Worm (Caenorhabditis elegans): ENCODE results near the gene srg-48.
A peak's percentile ranks its signal among the peaks of the same experiment; 100 is the strongest.

srg-48 gene

DNA sequence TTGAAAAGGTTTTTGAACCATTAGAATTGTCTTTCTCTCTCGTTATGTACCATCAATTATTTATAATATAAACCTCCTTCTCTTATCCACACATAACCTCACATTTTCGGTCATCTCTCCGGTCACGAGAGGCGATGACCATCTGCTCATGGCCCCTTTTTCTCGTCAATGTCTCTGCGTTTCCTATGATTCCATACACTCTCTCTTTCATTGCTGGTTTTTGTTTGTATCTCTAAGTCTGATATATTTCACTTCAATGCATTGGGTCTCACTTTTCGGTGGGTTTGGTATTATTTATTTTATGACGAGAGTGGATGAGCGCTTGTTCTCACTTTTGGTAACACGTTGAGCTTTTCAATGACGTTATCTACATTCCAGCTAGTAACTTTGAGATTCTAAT is 49.2 kb upstream of the srg-48 start (continued):
- TF ChIP-seq tbx-9 (tag; optimal IDR thresholded peaks at IDR 0.05; ENCODE audit: borderline replicate concordance) = no peak

DNA sequence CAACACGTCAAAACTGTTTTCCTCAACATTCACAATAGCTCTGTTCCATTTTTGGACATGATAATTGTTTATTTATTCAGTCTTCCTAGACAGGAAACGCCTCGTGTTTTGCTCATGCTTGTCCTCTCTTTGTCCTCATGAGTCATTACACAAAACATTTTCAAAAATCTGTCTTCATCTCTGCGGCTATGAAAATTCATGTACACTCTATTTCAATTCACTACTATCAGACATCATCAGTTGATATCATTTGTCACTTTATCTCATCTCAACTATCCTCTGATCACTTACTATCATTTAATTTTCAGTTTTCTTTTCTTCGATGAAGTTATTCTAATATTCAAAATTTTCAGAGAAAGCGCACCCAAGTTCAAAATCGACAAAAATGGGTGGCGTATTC is 48.4 kb upstream of the srg-48 start, which contains the start of gene adah-1:
TSS of gene adah-1 (plus strand) at position 354 of the 400 bp plus-strand sequence.
- TF ChIP-seq hlh-12 (tag; optimal IDR thresholded peaks at IDR 0.05) = no peak
- TF ChIP-seq ztf-25 (GFP tag; IDR thresholded peaks at IDR 0.05) = no peak
- TF ChIP-seq D2030.7 (GFP tag; IDR thresholded peaks at IDR 0.05) = no peak
- no peak for TF ChIP-seq attf-5 (GFP tag; optimal IDR thresholded peaks at IDR 0.05)
- TF ChIP-seq cebp-2 (GFP tag; IDR thresholded peaks at IDR 0.05) = no peak
- TF ChIP-seq F23B12.7 (tag; optimal IDR thresholded peaks at IDR 0.05; ENCODE audit: insufficient read depth) = no peak
- no peak for TF ChIP-seq egrh-3 (GFP tag; IDR thresholded peaks at IDR 0.05)
- no peak for TF ChIP-seq rpc-1 (optimal IDR thresholded peaks at IDR 0.05)
- TF ChIP-seq rpc-1 (tag; optimal IDR thresholded peaks at IDR 0.05) = no peak
- TF ChIP-seq akir-1 (GFP tag; optimal IDR thresholded peaks at IDR 0.05) = no peak
- no peak for TF ChIP-seq F55B11.4 (tag; optimal IDR thresholded peaks at IDR 0.05; ENCODE audit: borderline replicate concordance, insufficient read depth)

DNA sequence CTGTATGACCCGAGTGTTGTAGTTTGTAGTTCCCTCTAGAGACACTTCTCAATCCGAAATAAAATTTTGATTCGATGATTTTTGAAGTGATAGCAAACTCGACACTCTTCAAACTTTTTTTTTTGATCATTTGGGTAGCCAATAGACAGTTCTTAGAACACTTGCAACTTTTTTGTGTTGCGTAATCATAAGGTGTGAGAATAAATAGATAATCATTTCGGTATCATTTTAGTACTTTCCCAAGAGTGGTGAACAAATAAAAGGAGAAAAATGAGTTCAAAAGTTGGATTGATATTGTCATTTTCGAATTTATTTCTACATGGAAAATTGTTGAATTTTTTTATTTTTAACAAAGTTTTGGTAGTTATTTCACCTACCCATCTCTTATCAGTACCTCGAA is 47.4 kb upstream of the srg-48 start:
- no peak for TF ChIP-seq ZK185.1 (tag; optimal IDR thresholded peaks at IDR 0.05; ENCODE audit: poor library complexity, severe bottlenecking)
- TF ChIP-seq nhr-80 (tag; optimal IDR thresholded peaks at IDR 0.05) = peak; percentile 20

DNA sequence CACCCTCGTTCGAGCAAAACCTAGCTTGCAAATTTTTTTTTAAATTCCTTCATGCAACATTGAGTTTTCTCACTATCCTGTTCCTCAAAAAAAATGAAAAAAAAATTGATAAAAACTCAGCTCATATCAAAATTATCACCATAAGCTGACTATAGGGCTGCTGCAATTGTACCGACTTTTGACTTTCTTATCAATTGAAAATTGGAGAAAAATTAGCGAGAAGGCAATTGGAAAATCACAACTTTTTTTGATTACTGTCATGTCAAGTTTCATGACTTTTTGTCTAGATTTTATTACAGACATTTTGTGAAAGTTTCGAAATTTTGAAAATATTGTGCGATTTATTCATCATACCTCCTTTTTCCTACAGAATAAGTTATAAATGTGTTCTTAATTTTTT is 46.4 kb upstream of the srg-48 start:
- TF ChIP-seq cebp-1 (GFP tag; IDR thresholded peaks at IDR 0.05) (no peak), cebp-1 (tag; optimal IDR thresholded peaks at IDR 0.05) (no peak), lin-35 (GFP tag; optimal IDR thresholded peaks at IDR 0.05) (no peak), nhr-80 (tag; optimal IDR thresholded peaks at IDR 0.05) (peak; percentile 79)

DNA sequence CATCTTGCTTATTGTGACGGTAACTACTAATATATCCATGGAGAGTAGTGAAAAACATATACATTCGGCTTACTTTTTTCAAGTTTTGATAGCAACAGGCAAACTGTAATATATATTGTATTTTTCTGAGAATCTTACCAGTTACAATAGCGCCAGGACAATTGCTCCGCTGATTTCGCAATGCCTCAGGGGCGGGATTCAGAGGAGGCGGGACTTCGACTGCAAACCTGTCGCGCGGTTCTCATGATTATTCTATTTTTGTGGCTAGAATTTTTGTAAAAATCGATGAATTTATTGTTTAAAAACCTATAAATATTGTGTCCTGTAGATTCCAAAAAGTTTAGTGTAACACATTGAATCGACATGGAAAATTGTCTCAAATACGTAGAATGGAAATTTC is 41.2 kb upstream of the srg-48 start:
- TF ChIP-seq ceh-58 (GFP tag; IDR thresholded peaks at IDR 0.05) (no peak), ceh-40 (GFP tag; IDR thresholded peaks at IDR 0.05) (no peak), cebp-1 (GFP tag; IDR thresholded peaks at IDR 0.05) (no peak), cebp-1 (tag; optimal IDR thresholded peaks at IDR 0.05) (peak; percentile 86), Y95B8A.8 (GFP tag; IDR thresholded peaks at IDR 0.05) (no peak), hrde-1 (tag; optimal IDR thresholded peaks at IDR 0.05; ENCODE audit: borderline replicate concordance) (no peak), Y53G8AR.9 (GFP tag; conservative IDR thresholded peaks at IDR 0.05) (no peak), chd-7 (tag; optimal IDR thresholded peaks at IDR 0.05) (no peak), D2030.7 (GFP tag; IDR thresholded peaks at IDR 0.05) (no peak)

DNA sequence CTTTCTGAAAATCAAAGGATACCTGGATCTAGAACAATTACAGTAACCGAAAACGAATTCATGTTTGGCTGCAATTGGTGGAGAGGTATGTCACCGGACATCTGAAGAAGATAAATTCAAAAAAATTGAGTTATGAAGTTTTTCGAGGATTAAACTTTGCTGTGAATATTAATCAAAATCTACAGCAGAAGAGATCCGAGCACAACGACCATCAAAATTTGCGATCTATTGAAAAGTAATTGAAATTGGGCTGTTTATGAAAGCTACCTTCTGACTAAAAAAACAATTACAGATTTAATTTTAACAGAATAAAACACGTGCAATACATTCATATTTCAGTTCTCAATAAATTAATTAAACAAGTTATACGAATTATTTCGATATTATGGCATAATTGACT is 39.8 kb upstream of the srg-48 start, which contains the start of gene C06G3.8:
TSS of gene C06G3.8 (minus strand) at position 101 of the 400 bp plus-strand sequence.
- no peak for TF ChIP-seq ztf-25 (GFP tag; IDR thresholded peaks at IDR 0.05)
- TF ChIP-seq Y53G8AR.9 (GFP tag; conservative IDR thresholded peaks at IDR 0.05) = no peak
- no peak for TF ChIP-seq egl-44 (GFP tag; IDR thresholded peaks at IDR 0.05)
- TF ChIP-seq bed-1 (GFP tag; IDR thresholded peaks at IDR 0.05) = no peak
- TF ChIP-seq F55B11.4 (tag; optimal IDR thresholded peaks at IDR 0.05; ENCODE audit: borderline replicate concordance, insufficient read depth) = no peak
- no peak for TF ChIP-seq athp-1 (tag; optimal IDR thresholded peaks at IDR 0.05)
- no peak for TF ChIP-seq hmg-1.2 (GFP tag; IDR thresholded peaks at IDR 0.05)
- TF ChIP-seq mes-4 (tag; optimal IDR thresholded peaks at IDR 0.05) = no peak
- no peak for TF ChIP-seq bed-2 (GFP tag; IDR thresholded peaks at IDR 0.05)
- no peak for TF ChIP-seq lsy-27 (tag; optimal IDR thresholded peaks at IDR 0.05; ENCODE audit: borderline replicate concordance, insufficient read depth)
- TF ChIP-seq F39B2.1 (GFP tag; IDR thresholded peaks at IDR 0.05) = no peak
- TF ChIP-seq attf-3 (GFP tag; conservative IDR thresholded peaks at IDR 0.05) = no peak
- TF ChIP-seq F37B4.10 (GFP tag; IDR thresholded peaks at IDR 0.05) = no peak
- TF ChIP-seq Y53F4B.3 (GFP tag; IDR thresholded peaks at IDR 0.05) = no peak

Data from whole organism, young adult.